Worm (Caenorhabditis elegans) whole organism, young adult: ENCODE measurements around the gene idpb-4.

ENCODE experiments used
- B0336.3 ChIP-seq: fragments of 200-800 bp; sonication (Bioruptor generic); IDR thresholded peaks from 2 replicates; pipeline ENCODE4 v1.3.6; 2022; ENCODE audit warnings: missing genetic modification characterization, missing compliant biosample characterization
- C06A6.2 ChIP-seq: fragments of 200-800 bp; sonication (Bioruptor generic); conservative IDR thresholded peaks from 2 replicates; pipeline ENCODE4 v1.3.6; 2022; ENCODE audit warnings: missing genetic modification characterization, missing compliant biosample characterization
- F23B12.7 ChIP-seq: sonication (generic microtip); optimal IDR thresholded peaks from 2 replicates; lab custom pipeline; 2017; ENCODE audit warnings: missing genetic modification characterization, mild to moderate bottlenecking, missing compliant biosample characterization, antibody characterized with exemption, moderate library complexity; ENCODE audit not compliant: insufficient read depth
- F37B4.10 ChIP-seq: fragments of 200-800 bp; sonication (Bioruptor generic); IDR thresholded peaks from 2 replicates; pipeline ENCODE4 v1.3.6; 2022; ENCODE audit warnings: missing genetic modification characterization, missing compliant biosample characterization
- F52B5.7 ChIP-seq: sonication (generic microtip); optimal IDR thresholded peaks from 2 replicates; lab custom pipeline; 2016; ENCODE audit warnings: mild to moderate bottlenecking, missing genetic modification characterization, missing compliant biosample characterization
- K12H6.12 ChIP-seq: fragments of 200-800 bp; sonication (Bioruptor generic); optimal IDR thresholded peaks from 2 replicates; lab custom pipeline; 2018; ENCODE audit warnings: mild to moderate bottlenecking, missing genetic modification characterization, missing compliant biosample characterization
- T26A5.8 ChIP-seq: sonication (generic microtip); optimal IDR thresholded peaks from 2 replicates; lab custom pipeline; 2016; ENCODE audit warnings: missing genetic modification characterization, missing compliant biosample characterization
- Y95B8A.8 ChIP-seq: fragments of 200-800 bp; sonication (Bioruptor generic); IDR thresholded peaks from 2 replicates; pipeline ENCODE4 v1.3.6; 2022; ENCODE audit warnings: missing genetic modification reagents, missing genetic modification characterization, missing compliant biosample characterization
- atf-7 ChIP-seq: sonication (generic microtip); optimal IDR thresholded peaks from 2 replicates; lab custom pipeline; 2017; ENCODE audit warnings: mild to moderate bottlenecking, missing genetic modification characterization, missing compliant biosample characterization
- bed-1 ChIP-seq: fragments of 200-800 bp; sonication (Bioruptor generic); IDR thresholded peaks from 2 replicates; pipeline ENCODE4 v1.3.6; 2022; ENCODE audit warnings: missing genetic modification reagents, missing genetic modification characterization, missing compliant biosample characterization
- cebp-1 ChIP-seq, 2 experiments: fragments of 200-800 bp in 1 of 2; sonication (Bioruptor generic) in 1 of 2; sonication (generic microtip) in 1 of 2; IDR thresholded peaks in 1 of 2; optimal IDR thresholded peaks in 1 of 2; 2 replicates each; pipeline versions ENCODE4 v1.3.6 to Lab custom; 2017 to 2022; ENCODE audit warnings: missing compliant biosample characterization in 2 of 2, missing genetic modification characterization in 2 of 2, mild to moderate bottlenecking in 1 of 2, missing genetic modification reagents in 1 of 2, moderate library complexity in 1 of 2
- ceh-100 ChIP-seq: fragments of 200-800 bp; sonication (Bioruptor generic); IDR thresholded peaks from 2 replicates; pipeline ENCODE4 v1.3.6; 2022; ENCODE audit warnings: missing genetic modification reagents, missing genetic modification characterization, missing compliant biosample characterization
- dox-1 ChIP-seq: fragments of 200-800 bp; sonication (Bioruptor generic); IDR thresholded peaks from 2 replicates; pipeline ENCODE4 v1.3.6; 2022; ENCODE audit warnings: missing genetic modification reagents, missing genetic modification characterization, missing compliant biosample characterization
- egl-44 ChIP-seq: fragments of 200-800 bp; sonication (Bioruptor generic); IDR thresholded peaks from 2 replicates; pipeline ENCODE4 v1.3.6; 2022; ENCODE audit warnings: missing genetic modification reagents, missing genetic modification characterization, missing compliant biosample characterization
- ets-4 ChIP-seq: fragments of 200-800 bp; sonication (Bioruptor generic); optimal IDR thresholded peaks from 2 replicates; lab custom pipeline; 2018; ENCODE audit warnings: mild to moderate bottlenecking, missing genetic modification characterization, missing compliant biosample characterization
- gei-17 ChIP-seq: fragments of 200-800 bp; sonication (Bioruptor generic); optimal IDR thresholded peaks from 2 replicates; lab custom pipeline; 2018; ENCODE audit warnings: mild to moderate bottlenecking, missing genetic modification characterization, missing compliant biosample characterization
- hlh-26 ChIP-seq: fragments of 200-800 bp; sonication (Bioruptor generic); conservative IDR thresholded peaks from 2 replicates; pipeline ENCODE4 v1.3.6; 2022; ENCODE audit warnings: missing genetic modification reagents, missing genetic modification characterization, missing compliant biosample characterization
- hmg-1.2 ChIP-seq: fragments of 200-800 bp; sonication (Bioruptor generic); IDR thresholded peaks from 2 replicates; pipeline ENCODE4 v1.3.6; 2022; ENCODE audit warnings: missing genetic modification reagents, missing genetic modification characterization, missing compliant biosample characterization
- let-526 ChIP-seq: fragments of 200-800 bp; sonication (Bioruptor generic); IDR thresholded peaks from 2 replicates; pipeline ENCODE4 v1.3.6; 2022; ENCODE audit warnings: missing genetic modification reagents, missing genetic modification characterization, missing compliant biosample characterization
- let-607 ChIP-seq, 2 experiments: fragments of 200-800 bp in 1 of 2; sonication (Bioruptor generic) in 1 of 2; sonication (generic microtip) in 1 of 2; optimal IDR thresholded peaks; 2 replicates each; lab custom pipeline; 2016 to 2018; ENCODE audit warnings: mild to moderate bottlenecking in 2 of 2, missing compliant biosample characterization in 2 of 2, missing genetic modification characterization in 2 of 2, moderate library complexity in 2 of 2, missing genotype in 1 of 2
- lin-40 ChIP-seq: sonication (generic microtip); optimal IDR thresholded peaks from 2 replicates; lab custom pipeline; 2016; ENCODE audit warnings: missing genetic modification characterization, mild to moderate bottlenecking, missing compliant biosample characterization, missing genotype, missing genetic modification reagents
- lir-1 ChIP-seq: fragments of 200-800 bp; sonication (Bioruptor generic); conservative IDR thresholded peaks from 2 replicates; pipeline ENCODE4 v1.3.6; 2022; ENCODE audit warnings: missing genetic modification reagents, missing genetic modification characterization, missing compliant biosample characterization
- madf-10 ChIP-seq: sonication (generic microtip); optimal IDR thresholded peaks from 2 replicates; lab custom pipeline; 2016; ENCODE audit warnings: mild to moderate bottlenecking, missing genetic modification characterization, missing compliant biosample characterization
- madf-3 ChIP-seq: fragments of 200-800 bp; sonication (Bioruptor generic); IDR thresholded peaks from 2 replicates; pipeline ENCODE4 v1.3.6; 2022; ENCODE audit warnings: missing genetic modification reagents, missing genetic modification characterization, missing compliant biosample characterization
- madf-6 ChIP-seq: fragments of 200-800 bp; sonication (Bioruptor generic); IDR thresholded peaks from 2 replicates; pipeline ENCODE4 v1.3.6; 2022; ENCODE audit warnings: missing genetic modification reagents, missing genetic modification characterization, missing compliant biosample characterization
- madf-8 ChIP-seq: fragments of 200-800 bp; sonication (Bioruptor generic); conservative IDR thresholded peaks from 2 replicates; pipeline ENCODE4 v1.3.6; 2022; ENCODE audit warnings: missing genetic modification reagents, missing genetic modification characterization, missing compliant biosample characterization
- mcd-1 ChIP-seq: fragments of 200-800 bp; sonication (Bioruptor generic); IDR thresholded peaks from 2 replicates; pipeline ENCODE4 v1.3.6; 2022; ENCODE audit warnings: missing genetic modification reagents, missing genetic modification characterization, missing compliant biosample characterization
- mxl-1 ChIP-seq: sonication (generic microtip); optimal IDR thresholded peaks from 2 replicates; lab custom pipeline; 2016; ENCODE audit warnings: missing genetic modification characterization, missing compliant biosample characterization
- nfyb-1 ChIP-seq: fragments of 200-800 bp; sonication (Bioruptor generic); IDR thresholded peaks from 2 replicates; pipeline ENCODE4 v1.3.6; 2022; ENCODE audit warnings: missing genetic modification reagents, missing genetic modification characterization, missing compliant biosample characterization
- nhr-120 ChIP-seq: fragments of 200-800 bp; sonication (Bioruptor generic); IDR thresholded peaks from 2 replicates; pipeline ENCODE4 v1.3.6; 2022; ENCODE audit warnings: missing genetic modification characterization, missing compliant biosample characterization
- nhr-80 ChIP-seq: sonication (generic microtip); optimal IDR thresholded peaks from 2 replicates; lab custom pipeline; 2016; ENCODE audit warnings: missing genetic modification characterization, missing compliant biosample characterization
- nhr-90 ChIP-seq: sonication (generic microtip); optimal IDR thresholded peaks from 2 replicates; lab custom pipeline; 2016; ENCODE audit warnings: missing genotype, mild to moderate bottlenecking, missing genetic modification characterization, missing compliant biosample characterization
- pbrm-1 ChIP-seq: fragments of 200-800 bp; sonication (Bioruptor generic); IDR thresholded peaks from 2 replicates; pipeline ENCODE4 v1.3.6; 2022; ENCODE audit warnings: missing genetic modification reagents, missing genetic modification characterization, missing compliant biosample characterization
- somi-1 ChIP-seq: fragments of 200-800 bp; sonication (Bioruptor generic); optimal IDR thresholded peaks from 2 replicates; lab custom pipeline; 2018; ENCODE audit warnings: mild to moderate bottlenecking, missing genetic modification characterization, missing compliant biosample characterization
- tbp1 ChIP-seq: fragments of 200-800 bp; sonication (Bioruptor generic); optimal IDR thresholded peaks from 2 replicates; lab custom pipeline; 2018; ENCODE audit warnings: mild to moderate bottlenecking, missing genetic modification characterization, missing compliant biosample characterization
- tlf-1 ChIP-seq: fragments of 200-800 bp; sonication (Bioruptor generic); optimal IDR thresholded peaks from 2 replicates; lab custom pipeline; 2018; ENCODE audit warnings: mild to moderate bottlenecking, missing genetic modification characterization, missing compliant biosample characterization
- ztf-18 ChIP-seq: sonication (generic microtip); optimal IDR thresholded peaks from 2 replicates; lab custom pipeline; 2016; ENCODE audit warnings: missing genotype, mild to moderate bottlenecking, missing genetic modification characterization, missing compliant biosample characterization
- ztf-22 ChIP-seq: fragments of 200-800 bp; sonication (Bioruptor generic); optimal IDR thresholded peaks from 2 replicates; lab custom pipeline; 2018; ENCODE audit warnings: mild to moderate bottlenecking, missing genetic modification characterization, moderate library complexity, missing compliant biosample characterization
- ztf-26 ChIP-seq: sonication (generic microtip); optimal IDR thresholded peaks from 2 replicates; lab custom pipeline; 2017; ENCODE audit warnings: missing genetic modification characterization, missing compliant biosample characterization
- ztf-28 ChIP-seq: fragments of 200-800 bp; sonication (Bioruptor generic); IDR thresholded peaks from 2 replicates; pipeline ENCODE4 v1.3.6; 2022; ENCODE audit warnings: missing genetic modification reagents, missing genetic modification characterization, missing compliant biosample characterization
- ztf-3 ChIP-seq: fragments of 200-800 bp; sonication (Bioruptor generic); optimal IDR thresholded peaks from 2 replicates; lab custom pipeline; 2018; ENCODE audit warnings: mild to moderate bottlenecking, missing genetic modification characterization, missing compliant biosample characterization

idpb-4 gene

ce11 chrII:8742006-8742847 lies 4.9 kb upstream of the idpb-4 start (continued):
- no peak for TF ChIP-seq F23B12.7

- no peak for TF ChIP-seq madf-3 (GFP tag; lab: Robert Waterston, UW)
- TF ChIP-seq nhr-80 (tag; lab: Kevin White, UChicago) = peak; percentile 33
- TF ChIP-seq hlh-26 (GFP tag; lab: Robert Waterston, UW) = no peak
- peak; percentile 19 for TF ChIP-seq ztf-22 (GFP tag; lab: Kevin White, UChicago)
- TF ChIP-seq cebp-1 (GFP tag; IDR thresholded peaks at IDR 0.05; lab: Robert Waterston, UW) = no peak
- peak; percentile 35 for TF ChIP-seq cebp-1 (tag; optimal IDR thresholded peaks at IDR 0.05; lab: Kevin White, UChicago)
- TF ChIP-seq somi-1 (GFP tag; lab: Kevin White, UChicago) = peak; percentile 34
- no peak for TF ChIP-seq nhr-120 (GFP tag; lab: Robert Waterston, UW)
- no peak for TF ChIP-seq Y95B8A.8
- no peak for TF ChIP-seq nfyb-1 (GFP tag; lab: Robert Waterston, UW)
- no peak for TF ChIP-seq bed-1 (GFP tag; lab: Robert Waterston, UW)
- peak; percentile 47; the same call in 1 of the 2 replicates for TF ChIP-seq C06A6.2 (GFP tag; lab: Robert Waterston, UW)
These were observed 3.9 kb upstream of the idpb-4 start for ce11 chrII:8741277-8741676.

ce11 chrII:8740326-8740949 lies 3.1 kb upstream of the idpb-4 start:
- no peak for TF ChIP-seq lir-1 (GFP tag; lab: Robert Waterston, UW)
- peak; percentile 73 for TF ChIP-seq ztf-26 (tag; lab: Kevin White, UChicago)
- peak; percentile 11; the same call in 1 of the 2 replicates for TF ChIP-seq mcd-1
- no peak for TF ChIP-seq ztf-18 (tag; lab: Kevin White, UChicago)
- TF ChIP-seq nhr-80 (tag; lab: Kevin White, UChicago) = peak; percentile 90
- 0 out of 2 replicates have a peak, but pooled peaks have one; percentile 21 for TF ChIP-seq let-526 (GFP tag; lab: Robert Waterston, UW)
- no peak for TF ChIP-seq pbrm-1 (GFP tag; lab: Robert Waterston, UW)
- TF ChIP-seq ztf-22 (GFP tag; lab: Kevin White, UChicago) = peak; percentile 50
- TF ChIP-seq lin-40 (tag; lab: Kevin White, UChicago) = peak; percentile 72
- no peak for TF ChIP-seq madf-8 (GFP tag; lab: Robert Waterston, UW)
- TF ChIP-seq ztf-28 (GFP tag; lab: Robert Waterston, UW) = no peak
- no peak for TF ChIP-seq T26A5.8
- TF ChIP-seq nfyb-1 (GFP tag; lab: Robert Waterston, UW) = peak; percentile 21; the same call in 1 of the 2 replicates
- TF ChIP-seq ets-4 (GFP tag; lab: Kevin White, UChicago) = no peak
- no peak for TF ChIP-seq madf-6 (GFP tag; lab: Robert Waterston, UW)
- no peak for TF ChIP-seq F52B5.7 (tag; lab: Kevin White, UChicago)
- TF ChIP-seq mxl-1 = no peak
- TF ChIP-seq madf-10 (tag; lab: Kevin White, UChicago) = peak; percentile 5
- TF ChIP-seq somi-1 (GFP tag; lab: Kevin White, UChicago) = peak; percentile 70
- TF ChIP-seq nhr-120 (GFP tag; lab: Robert Waterston, UW) = no peak
- TF ChIP-seq egl-44 (GFP tag; lab: Robert Waterston, UW) = peak; percentile 60; the same call in 1 of the 2 replicates
- no peak for TF ChIP-seq cebp-1 (GFP tag; IDR thresholded peaks at IDR 0.05; lab: Robert Waterston, UW)
- peak; percentile 36 for TF ChIP-seq cebp-1 (tag; optimal IDR thresholded peaks at IDR 0.05; lab: Kevin White, UChicago)
- no peak for TF ChIP-seq K12H6.12 (tag; lab: Kevin White, UChicago)
- peak; percentile 14 for TF ChIP-seq tbp1 (GFP tag; lab: Kevin White, UChicago)
- no peak for TF ChIP-seq ztf-3 (GFP tag; lab: Kevin White, UChicago)
- peak; percentile 28 for TF ChIP-seq tlf-1
- TF ChIP-seq F23B12.7 = no peak
- TF ChIP-seq let-607 (tag; optimal IDR thresholded peaks at IDR 0.05; lab: Kevin White, UChicago) = peak in 1 of 2 experiments; percentile 3
- peak; percentile 58 for TF ChIP-seq B0336.3 (GFP tag; lab: Robert Waterston, UW)
- no peak for TF ChIP-seq F37B4.10 (GFP tag; lab: Robert Waterston, UW)
- TF ChIP-seq atf-7 (tag; lab: Kevin White, UChicago) = peak; percentile 78
- TF ChIP-seq gei-17 = no peak
- peak; percentile 48; the same call in 1 of the 2 replicates for TF ChIP-seq dox-1 (GFP tag; lab: Robert Waterston, UW)
- TF ChIP-seq hmg-1.2 (GFP tag; lab: Robert Waterston, UW) = no peak
- no peak for TF ChIP-seq ceh-100 (GFP tag; lab: Robert Waterston, UW)
- TF ChIP-seq nhr-90 = peak; percentile 10
